Worm (Caenorhabditis elegans) whole organism, L3 larva: ENCODE measurements around the gene mig-6.

Experiments used
- R02D3.7 ChIP-seq: fragments of 150-350 bp; optimal IDR thresholded peaks from 2 replicates; lab custom pipeline; 2014; ENCODE audit warnings: missing biosample characterization, missing genetic modification characterization
- aly-2 ChIP-seq: fragments of 150-350 bp; optimal IDR thresholded peaks from 2 replicates; lab custom pipeline; 2014; ENCODE audit warnings: missing biosample characterization, missing genetic modification characterization
- ama-1 ChIP-seq: fragments of 150-350 bp; optimal IDR thresholded peaks from 2 replicates; lab custom pipeline; 2018
- ceh-16 ChIP-seq: sonication (generic microtip); optimal IDR thresholded peaks from 2 replicates; lab custom pipeline; 2017; ENCODE audit warnings: missing biosample characterization, missing genetic modification characterization
- ceh-28 ChIP-seq: fragments of 150-350 bp; optimal IDR thresholded peaks from 2 replicates; lab custom pipeline; 2014; ENCODE audit warnings: missing biosample characterization, missing genetic modification reagents, missing genetic modification characterization
- ceh-9 ChIP-seq: sonication (generic microtip); optimal IDR thresholded peaks from 2 replicates; lab custom pipeline; 2018; ENCODE audit warnings: missing biosample characterization, missing genetic modification characterization
- daf-12 ChIP-seq: fragments of 150-350 bp; optimal IDR thresholded peaks from 2 replicates; lab custom pipeline; 2014; ENCODE audit warnings: missing biosample characterization, missing genetic modification reagents, missing genetic modification characterization
- egl-27 ChIP-seq: sonication (generic microtip); optimal IDR thresholded peaks from 4 replicates; lab custom pipeline; 2017; ENCODE audit warnings: missing biosample characterization, missing genetic modification reagents, missing genetic modification characterization
- egl-5 ChIP-seq: fragments of 150-350 bp; optimal IDR thresholded peaks from 2 replicates; lab custom pipeline; 2017; ENCODE audit warnings: missing biosample characterization, missing genetic modification reagents, missing genetic modification characterization, inconsistent platforms
- elt-1 ChIP-seq: fragments of 150-350 bp; optimal IDR thresholded peaks from 2 replicates; lab custom pipeline; 2014; ENCODE audit warnings: missing biosample characterization, missing genetic modification characterization
- elt-2 ChIP-seq: sonication (generic microtip); optimal IDR thresholded peaks from 2 replicates; lab custom pipeline; 2016; ENCODE audit warnings: missing genetic modification reagents, mild to moderate bottlenecking, missing genetic modification characterization, missing compliant biosample characterization
- eor-1 ChIP-seq, 2 experiments: fragments of 150-350 bp; optimal IDR thresholded peaks; 2 replicates each; lab custom pipeline; 2014 to 2018; ENCODE audit warnings: missing biosample characterization in 2 of 2, missing genetic modification characterization in 2 of 2
- fkh-2 ChIP-seq: fragments of 150-350 bp; optimal IDR thresholded peaks from 2 replicates; lab custom pipeline; 2014; ENCODE audit warnings: missing biosample characterization, missing genetic modification reagents, missing genetic modification characterization
- fos-1 ChIP-seq: fragments of 150-350 bp; optimal IDR thresholded peaks from 2 replicates; lab custom pipeline; 2014; ENCODE audit warnings: missing biosample characterization, missing genetic modification characterization
- hmg-11 ChIP-seq: sonication (generic microtip); optimal IDR thresholded peaks from 2 replicates; lab custom pipeline; 2016; ENCODE audit warnings: missing genetic modification characterization, missing compliant biosample characterization
- jun-1 ChIP-seq: fragments of 150-350 bp; optimal IDR thresholded peaks from 2 replicates; lab custom pipeline; 2014; ENCODE audit warnings: missing biosample characterization, missing genetic modification reagents, missing genetic modification characterization
- lin-39 ChIP-seq: fragments of 150-350 bp; optimal IDR thresholded peaks from 2 replicates; lab custom pipeline; 2018; ENCODE audit warnings: missing biosample characterization, missing genetic modification reagents, missing genetic modification characterization
- lsy-12 ChIP-seq: sonication (generic microtip); optimal IDR thresholded peaks from 2 replicates; lab custom pipeline; 2016; ENCODE audit warnings: mild to moderate bottlenecking, missing genetic modification characterization, missing compliant biosample characterization
- mdl-1 ChIP-seq: fragments of 150-350 bp; optimal IDR thresholded peaks from 2 replicates; lab custom pipeline; 2014; ENCODE audit warnings: missing biosample characterization, missing genetic modification characterization
- mml-1 ChIP-seq: fragments of 150-350 bp; sonication (generic microtip); optimal IDR thresholded peaks from 3 replicates; lab custom pipeline; 2014; ENCODE audit warnings: missing biosample characterization, missing genetic modification characterization
- nfya-1 ChIP-seq: sonication (generic microtip); optimal IDR thresholded peaks from 2 replicates; lab custom pipeline; 2017; ENCODE audit warnings: missing genetic modification characterization, mild to moderate bottlenecking, missing compliant biosample characterization, antibody characterized with exemption, moderate library complexity; ENCODE audit not compliant: insufficient read depth
- nhr-11 ChIP-seq: fragments of 150-350 bp; optimal IDR thresholded peaks from 2 replicates; lab custom pipeline; 2014; ENCODE audit warnings: missing biosample characterization, missing genetic modification characterization
- nhr-12 ChIP-seq: fragments of 150-350 bp; optimal IDR thresholded peaks from 2 replicates; lab custom pipeline; 2014; ENCODE audit warnings: missing biosample characterization, missing genetic modification characterization
- nhr-23 ChIP-seq: fragments of 150-350 bp; optimal IDR thresholded peaks from 2 replicates; lab custom pipeline; 2014; ENCODE audit warnings: missing biosample characterization, missing genetic modification reagents, missing genetic modification characterization
- nhr-237 ChIP-seq: fragments of 150-350 bp; optimal IDR thresholded peaks from 2 replicates; lab custom pipeline; 2014; ENCODE audit warnings: missing biosample characterization, missing genetic modification characterization
- nhr-25 ChIP-seq: sonication (generic microtip); optimal IDR thresholded peaks from 2 replicates; lab custom pipeline; 2017; ENCODE audit warnings: missing biosample characterization, missing genetic modification characterization
- nhr-28 ChIP-seq: fragments of 150-350 bp; optimal IDR thresholded peaks from 2 replicates; lab custom pipeline; 2014; ENCODE audit warnings: missing biosample characterization, missing genetic modification characterization
- nhr-43 ChIP-seq: sonication (generic microtip); optimal IDR thresholded peaks from 2 replicates; lab custom pipeline; 2016; ENCODE audit warnings: mild to moderate bottlenecking, missing genetic modification characterization, missing compliant biosample characterization; ENCODE audit not compliant: poor library complexity, severe bottlenecking
- nhr-67 ChIP-seq: fragments of 150-350 bp; optimal IDR thresholded peaks from 2 replicates; lab custom pipeline; 2014; ENCODE audit warnings: missing biosample characterization, missing genetic modification characterization
- nhr-76 ChIP-seq: fragments of 150-350 bp; sonication (generic microtip); optimal IDR thresholded peaks from 5 replicates; lab custom pipeline; 2014; ENCODE audit warnings: missing biosample characterization, missing genetic modification characterization
- pha-4 ChIP-seq: fragments of 150-350 bp; optimal IDR thresholded peaks from 2 replicates; lab custom pipeline; 2014; ENCODE audit warnings: missing biosample characterization, missing genetic modification reagents, missing genetic modification characterization
- pqm-1 ChIP-seq: fragments of 150-350 bp; optimal IDR thresholded peaks from 2 replicates; lab custom pipeline; 2017; ENCODE audit warnings: missing biosample characterization, missing genetic modification characterization, inconsistent platforms
- skn-1 ChIP-seq: fragments of 150-350 bp; optimal IDR thresholded peaks from 2 replicates; lab custom pipeline; 2014; ENCODE audit warnings: missing biosample characterization, missing genetic modification characterization
- snpc-4 ChIP-seq: fragments of 150-350 bp; optimal IDR thresholded peaks from 2 replicates; lab custom pipeline; 2014; ENCODE audit warnings: missing biosample characterization, missing genetic modification characterization
- unc-62 ChIP-seq: fragments of 150-350 bp; sonication (generic microtip); optimal IDR thresholded peaks from 4 replicates; lab custom pipeline; 2014; ENCODE audit warnings: missing biosample characterization, missing genetic modification reagents, missing genetic modification characterization
- zag-1 ChIP-seq: fragments of 150-350 bp; optimal IDR thresholded peaks from 2 replicates; lab custom pipeline; 2014; ENCODE audit warnings: missing biosample characterization, missing genetic modification characterization
- ztf-11 ChIP-seq: fragments of 150-350 bp; optimal IDR thresholded peaks from 2 replicates; lab custom pipeline; 2014; ENCODE audit warnings: missing biosample characterization, missing genetic modification characterization
- ztf-4 ChIP-seq: fragments of 150-350 bp; optimal IDR thresholded peaks from 2 replicates; lab custom pipeline; 2014; ENCODE audit warnings: missing biosample characterization, missing genetic modification characterization

The mig-6 gene

DNA sequence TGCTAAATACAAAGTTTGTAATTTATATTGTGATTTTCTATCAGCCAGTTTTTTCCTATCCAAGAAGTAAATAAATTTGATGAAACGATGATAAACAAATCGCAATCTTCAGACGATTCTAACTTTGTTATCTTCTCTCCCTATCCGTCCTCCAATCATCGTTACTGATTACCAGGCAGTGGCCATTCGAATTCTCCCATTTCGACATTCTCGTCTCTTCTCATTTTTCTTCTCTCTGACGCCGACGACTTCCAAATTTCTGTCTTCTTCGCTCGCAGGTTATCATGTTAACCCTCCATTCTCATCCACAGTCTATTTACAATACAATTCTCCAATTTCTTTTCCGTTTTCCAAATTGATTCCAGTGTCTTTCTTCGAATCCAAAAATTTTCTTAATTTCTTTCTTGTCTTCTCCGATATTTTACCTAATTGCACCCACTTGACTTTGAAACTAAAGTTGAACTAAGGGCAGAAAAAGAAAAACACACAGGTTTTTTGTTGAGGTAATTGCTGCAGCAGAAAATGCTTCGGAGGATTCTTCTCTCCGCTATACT, 51.5 kb downstream of the mig-6 start, which contains the start of gene F40A3.2:
Gene F40A3.2 (plus strand): TSS at position 504 of the 554 bp plus-strand sequence.
- TF ChIP-seq ama-1 (lab: Kevin White, UChicago) (peak; percentile 27), mml-1 (tag; lab: Kevin White, UChicago) (no peak), egl-5 (no peak), aly-2 (tag; lab: Kevin White, UChicago) (no peak)

DNA sequence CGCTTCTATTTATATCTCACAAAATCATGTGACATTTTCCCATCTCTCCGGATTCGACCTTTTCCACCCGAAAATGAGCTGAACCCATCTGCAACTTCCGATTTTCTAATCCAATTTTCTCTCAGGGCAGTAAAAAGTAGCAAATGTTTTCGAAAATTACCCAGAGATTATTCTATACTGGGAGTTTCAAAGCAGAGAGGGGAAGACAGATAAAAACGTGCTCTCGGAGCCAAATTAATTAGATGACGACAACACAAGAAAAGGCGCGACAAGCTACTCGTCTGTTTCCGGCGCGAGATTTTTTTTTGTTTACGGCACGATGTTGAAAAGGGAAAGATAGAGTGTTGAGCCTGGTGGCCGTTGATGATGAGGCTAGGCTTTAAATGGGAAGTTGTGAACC, 57.4 kb downstream of the mig-6 start:
- TF ChIP-seq lin-39 (tag; lab: Kevin White, UChicago), result peak; percentile 12
- TF ChIP-seq ztf-4 (tag; lab: Kevin White, UChicago), result no peak

DNA sequence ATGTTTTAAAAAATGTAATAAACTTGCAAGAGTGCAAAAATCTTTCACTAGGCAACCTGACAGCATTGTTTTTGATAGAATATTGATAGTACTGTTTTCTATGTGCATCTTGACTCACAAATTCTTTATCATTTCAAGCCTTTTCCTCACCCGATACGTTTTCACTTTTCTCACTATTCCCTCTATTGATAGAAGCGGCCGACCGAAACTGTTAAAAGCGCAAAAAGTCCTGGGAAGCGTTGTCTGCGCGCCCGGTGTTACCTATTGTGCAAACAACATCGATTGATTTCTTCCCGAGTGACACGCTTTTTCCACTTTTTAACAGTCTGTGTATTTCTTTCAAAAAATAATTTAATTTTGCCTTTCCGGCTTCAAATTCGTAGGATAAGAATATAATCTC, 61.0 kb downstream of the mig-6 start:
- TF ChIP-seq fos-1 (tag; lab: Kevin White, UChicago) (no peak), lsy-12 (tag; lab: Kevin White, UChicago) (no peak), nhr-76 (tag; lab: Kevin White, UChicago) (no peak), ceh-9 (tag; lab: Kevin White, UChicago) (no peak), nhr-237 (tag; lab: Kevin White, UChicago) (no peak), ama-1 (lab: Kevin White, UChicago) (no peak), nhr-43 (tag; lab: Kevin White, UChicago) (no peak), jun-1 (tag; lab: Kevin White, UChicago) (no peak), hmg-11 (no peak), elt-1 (tag; lab: Kevin White, UChicago) (no peak), ztf-11 (tag; lab: Kevin White, UChicago) (no peak), nhr-12 (tag; lab: Kevin White, UChicago) (no peak), pqm-1 (peak; percentile 77), ztf-4 (tag; lab: Kevin White, UChicago) (no peak), daf-12 (tag; lab: Kevin White, UChicago) (no peak), lin-39 (tag; lab: Kevin White, UChicago) (no peak), egl-27 (no peak), egl-5 (no peak), nfya-1 (tag; lab: Kevin White, UChicago) (no peak), eor-1 (tag; optimal IDR thresholded peaks at IDR 0.05; lab: Kevin White, UChicago) (no peak), snpc-4 (tag; lab: Kevin White, UChicago) (peak; percentile 47), ceh-16 (no peak), skn-1 (tag; lab: Kevin White, UChicago) (no peak), nhr-67 (tag; lab: Kevin White, UChicago) (no peak), nhr-25 (no peak), mdl-1 (tag; lab: Kevin White, UChicago) (no peak), fkh-2 (tag; lab: Kevin White, UChicago) (no peak), R02D3.7 (no peak), pha-4 (tag; lab: Kevin White, UChicago) (peak; percentile 50), aly-2 (tag; lab: Kevin White, UChicago) (no peak), unc-62 (GFP tag; lab: Kevin White, UChicago) (no peak), nhr-28 (no peak), ceh-28 (tag; lab: Kevin White, UChicago) (no peak), nhr-23 (tag; lab: Kevin White, UChicago) (no peak), elt-2 (tag; lab: Kevin White, UChicago) (peak; percentile 48)

DNA sequence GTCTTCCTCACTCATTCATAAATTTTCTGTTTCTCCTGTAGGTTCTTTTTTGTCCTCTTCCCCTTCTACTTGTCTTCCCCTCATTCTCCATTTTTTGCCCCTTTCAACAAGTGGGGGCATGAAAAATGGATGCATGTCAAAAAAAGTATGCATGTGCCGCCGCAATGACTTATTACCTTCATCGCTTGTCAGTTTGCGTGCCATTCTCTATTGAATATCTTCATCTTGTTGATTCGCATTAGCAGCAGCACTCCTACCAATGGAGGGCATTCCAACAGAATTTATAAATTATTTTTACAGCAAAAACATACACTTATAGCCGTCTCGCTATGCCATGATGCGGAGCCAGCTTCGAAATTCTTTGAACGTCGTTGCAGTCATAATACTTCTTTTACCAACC, 64.2 kb downstream of the mig-6 start, which contains the start of gene F40A3.1:
Gene F40A3.1 (plus strand): TSS at position 301 of the 400 bp plus-strand sequence.
- TF ChIP-seq eor-1 (tag; optimal IDR thresholded peaks at IDR 0.05; lab: Kevin White, UChicago), result no peak
- no peak for TF ChIP-seq nhr-11 (tag; lab: Kevin White, UChicago)
- no peak for TF ChIP-seq zag-1
- TF ChIP-seq lin-39 (tag; lab: Kevin White, UChicago), result peak; percentile 52
